Worm (Caenorhabditis elegans) whole organism, young adult: ENCODE measurements around the gene tsct-1.
A peak's percentile ranks its signal among the peaks of the same experiment; 100 is the strongest.

Experiments used
- B0035.1 ChIP-seq: sonication (generic microtip); optimal IDR thresholded peaks from 2 replicates; lab custom pipeline; 2016; ENCODE audit warnings: missing genetic modification characterization, mild to moderate bottlenecking, missing compliant biosample characterization, missing genotype, missing genetic modification reagents
- B0336.3 ChIP-seq: fragments of 200-800 bp; sonication (Bioruptor generic); IDR thresholded peaks from 2 replicates; pipeline ENCODE4 v1.3.6; 2022; ENCODE audit warnings: missing genetic modification characterization, missing compliant biosample characterization
- F57A8.1 ChIP-seq: fragments of 200-800 bp; sonication (Bioruptor generic); optimal IDR thresholded peaks from 2 replicates; lab custom pipeline; 2018; ENCODE audit warnings: mild to moderate bottlenecking, missing genetic modification characterization, moderate library complexity, missing compliant biosample characterization
- T07F8.4 ChIP-seq: sonication (generic microtip); optimal IDR thresholded peaks from 2 replicates; lab custom pipeline; 2016; ENCODE audit warnings: mild to moderate bottlenecking, missing genetic modification characterization, moderate library complexity, missing compliant biosample characterization
- Y53G8AR.9 ChIP-seq: fragments of 200-800 bp; sonication (Bioruptor generic); conservative IDR thresholded peaks from 2 replicates; pipeline ENCODE4 v1.3.6; 2022; ENCODE audit warnings: missing genetic modification reagents, missing genetic modification characterization, missing compliant biosample characterization
- ceh-27 ChIP-seq: fragments of 200-800 bp; sonication (Bioruptor generic); optimal IDR thresholded peaks from 2 replicates; lab custom pipeline; 2018; ENCODE audit warnings: mild to moderate bottlenecking, missing genetic modification characterization, moderate library complexity, missing compliant biosample characterization
- ceh-58 ChIP-seq: fragments of 200-800 bp; sonication (Bioruptor generic); IDR thresholded peaks from 2 replicates; pipeline ENCODE4 v1.3.6; 2022; ENCODE audit warnings: missing genetic modification characterization, missing compliant biosample characterization
- dox-1 ChIP-seq: fragments of 200-800 bp; sonication (Bioruptor generic); IDR thresholded peaks from 2 replicates; pipeline ENCODE4 v1.3.6; 2022; ENCODE audit warnings: missing genetic modification reagents, missing genetic modification characterization, missing compliant biosample characterization
- dpff-1 ChIP-seq: sonication (generic microtip); optimal IDR thresholded peaks from 2 replicates; lab custom pipeline; 2017; ENCODE audit warnings: mild to moderate bottlenecking, missing genetic modification characterization, missing compliant biosample characterization
- efl-1 ChIP-seq: fragments of 150-350 bp; optimal IDR thresholded peaks from 2 replicates; lab custom pipeline; 2014; ENCODE audit warnings: missing biosample characterization, missing genetic modification reagents, missing genetic modification characterization
- egrh-3 ChIP-seq: fragments of 200-800 bp; sonication (Bioruptor generic); IDR thresholded peaks from 2 replicates; pipeline ENCODE4 v1.3.6; 2022; ENCODE audit warnings: missing genetic modification reagents, missing genetic modification characterization, missing compliant biosample characterization
- fkh-3 ChIP-seq: sonication (generic microtip); optimal IDR thresholded peaks from 2 replicates; lab custom pipeline; 2016; ENCODE audit warnings: mild to moderate bottlenecking, missing genetic modification characterization, missing compliant biosample characterization
- hlh-12 ChIP-seq: sonication (generic microtip); optimal IDR thresholded peaks from 2 replicates; lab custom pipeline; 2016; ENCODE audit warnings: missing genetic modification characterization, missing compliant biosample characterization
- hlh-26 ChIP-seq: fragments of 200-800 bp; sonication (Bioruptor generic); conservative IDR thresholded peaks from 2 replicates; pipeline ENCODE4 v1.3.6; 2022; ENCODE audit warnings: missing genetic modification reagents, missing genetic modification characterization, missing compliant biosample characterization
- hmg-20 ChIP-seq: fragments of 200-800 bp; sonication (Bioruptor generic); IDR thresholded peaks from 2 replicates; pipeline ENCODE4 v1.3.6; 2022; ENCODE audit warnings: missing genetic modification reagents, missing genetic modification characterization, missing compliant biosample characterization
- hrde-1 ChIP-seq: sonication (generic microtip); optimal IDR thresholded peaks from 2 replicates; lab custom pipeline; 2016; ENCODE audit warnings: missing genetic modification characterization, mild to moderate bottlenecking, missing compliant biosample characterization, moderate library complexity, missing genotype, missing genetic modification reagents, borderline replicate concordance
- hsf-1 ChIP-seq: fragments of 200-800 bp; sonication (Bioruptor generic); IDR thresholded peaks from 2 replicates; pipeline ENCODE4 v1.3.6; 2022; ENCODE audit warnings: missing genetic modification reagents, missing genetic modification characterization, missing compliant biosample characterization
- lin-40 ChIP-seq: sonication (generic microtip); optimal IDR thresholded peaks from 2 replicates; lab custom pipeline; 2016; ENCODE audit warnings: missing genetic modification characterization, mild to moderate bottlenecking, missing compliant biosample characterization, missing genotype, missing genetic modification reagents
- madf-10 ChIP-seq: sonication (generic microtip); optimal IDR thresholded peaks from 2 replicates; lab custom pipeline; 2016; ENCODE audit warnings: mild to moderate bottlenecking, missing genetic modification characterization, missing compliant biosample characterization
- madf-3 ChIP-seq: fragments of 200-800 bp; sonication (Bioruptor generic); IDR thresholded peaks from 2 replicates; pipeline ENCODE4 v1.3.6; 2022; ENCODE audit warnings: missing genetic modification reagents, missing genetic modification characterization, missing compliant biosample characterization
- madf-8 ChIP-seq: fragments of 200-800 bp; sonication (Bioruptor generic); conservative IDR thresholded peaks from 2 replicates; pipeline ENCODE4 v1.3.6; 2022; ENCODE audit warnings: missing genetic modification reagents, missing genetic modification characterization, missing compliant biosample characterization
- mcd-1 ChIP-seq: fragments of 200-800 bp; sonication (Bioruptor generic); IDR thresholded peaks from 2 replicates; pipeline ENCODE4 v1.3.6; 2022; ENCODE audit warnings: missing genetic modification reagents, missing genetic modification characterization, missing compliant biosample characterization
- nhr-179 ChIP-seq: sonication (generic microtip); optimal IDR thresholded peaks from 2 replicates; lab custom pipeline; 2016; ENCODE audit warnings: mild to moderate bottlenecking, missing genetic modification characterization, missing compliant biosample characterization
- pha-4 ChIP-seq: fragments of 150-350 bp; sonication (generic microtip); optimal IDR thresholded peaks from 2 replicates; lab custom pipeline; 2014; ENCODE audit warnings: missing biosample characterization, missing genetic modification reagents, missing genetic modification characterization
- sdz-38 ChIP-seq: sonication (generic microtip); optimal IDR thresholded peaks from 2 replicates; lab custom pipeline; 2016; ENCODE audit warnings: missing genotype, missing genetic modification characterization, missing compliant biosample characterization
- snpc-1.1 ChIP-seq: sonication (generic microtip); optimal IDR thresholded peaks from 2 replicates; lab custom pipeline; 2017; ENCODE audit warnings: missing genetic modification characterization, mild to moderate bottlenecking, missing compliant biosample characterization, antibody characterized with exemption, moderate library complexity, missing genotype, missing genetic modification reagents; ENCODE audit not compliant: insufficient read depth
- snpc-1.3 ChIP-seq: sonication (generic microtip); optimal IDR thresholded peaks from 2 replicates; lab custom pipeline; 2017; ENCODE audit warnings: missing genetic modification characterization, mild to moderate bottlenecking, missing compliant biosample characterization, antibody characterized with exemption, moderate library complexity, missing genotype, missing genetic modification reagents; ENCODE audit not compliant: insufficient read depth
- tbp1 ChIP-seq: fragments of 200-800 bp; sonication (Bioruptor generic); optimal IDR thresholded peaks from 2 replicates; lab custom pipeline; 2018; ENCODE audit warnings: mild to moderate bottlenecking, missing genetic modification characterization, missing compliant biosample characterization
- zfh-2 ChIP-seq: fragments of 200-800 bp; sonication (Bioruptor generic); conservative IDR thresholded peaks from 2 replicates; pipeline ENCODE4 v1.3.6; 2022; ENCODE audit warnings: missing genetic modification reagents, missing genetic modification characterization, missing compliant biosample characterization
- zim-3 ChIP-seq: sonication (generic microtip); optimal IDR thresholded peaks from 2 replicates; lab custom pipeline; 2017; ENCODE audit warnings: mild to moderate bottlenecking, missing genetic modification characterization, moderate library complexity, missing compliant biosample characterization
- ztf-22 ChIP-seq: fragments of 200-800 bp; sonication (Bioruptor generic); optimal IDR thresholded peaks from 2 replicates; lab custom pipeline; 2018; ENCODE audit warnings: mild to moderate bottlenecking, missing genetic modification characterization, moderate library complexity, missing compliant biosample characterization
- ztf-3 ChIP-seq: fragments of 200-800 bp; sonication (Bioruptor generic); optimal IDR thresholded peaks from 2 replicates; lab custom pipeline; 2018; ENCODE audit warnings: mild to moderate bottlenecking, missing genetic modification characterization, missing compliant biosample characterization

tsct-1 gene

DNA sequence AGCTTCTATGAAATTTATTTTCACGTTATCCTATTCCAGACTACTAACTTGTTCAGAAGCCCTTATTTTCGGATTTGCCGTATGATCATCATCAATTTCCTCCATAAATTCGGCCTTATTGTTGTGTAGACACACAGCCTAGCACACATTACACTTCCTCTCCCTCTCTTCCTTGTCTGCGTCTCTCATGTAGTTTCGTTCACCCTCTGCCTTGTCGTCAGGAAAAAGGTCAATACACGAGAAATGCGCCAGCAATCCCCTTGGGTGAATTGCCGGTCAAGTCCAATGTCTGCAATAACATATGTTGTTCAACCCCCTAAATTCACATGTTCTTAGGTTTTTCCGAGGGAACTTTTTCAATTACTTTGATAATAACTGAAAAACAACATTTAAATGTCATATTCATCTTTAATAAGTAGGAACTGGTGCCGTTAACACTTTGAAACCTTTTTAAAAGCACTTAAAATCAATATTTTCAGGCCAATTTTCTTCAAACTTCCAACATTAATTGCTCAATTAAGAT, 40.0 kb upstream of the tsct-1 start, which contains the start of gene F17E5.2 (continued):
- TF ChIP-seq mcd-1 (GFP tag; lab: Robert Waterston, UW) (no peak; the same call in 1 of the 2 replicates), B0035.1 (tag; lab: Kevin White, UChicago) (no peak), hlh-12 (tag; lab: Kevin White, UChicago) (no peak), B0336.3 (GFP tag; lab: Robert Waterston, UW) (no peak; the same call in 1 of the 2 replicates), dox-1 (GFP tag; lab: Robert Waterston, UW) (no peak), hsf-1 (GFP tag; lab: Robert Waterston, UW) (no peak), snpc-1.3 (tag; lab: Kevin White, UChicago) (no peak), Y53G8AR.9 (GFP tag; lab: Robert Waterston, UW) (peak; percentile 75), lin-40 (tag; lab: Kevin White, UChicago) (peak; percentile 93), ceh-27 (GFP tag; lab: Kevin White, UChicago) (peak; percentile 93), hrde-1 (no peak), madf-10 (peak; percentile 62), F57A8.1 (GFP tag; lab: Kevin White, UChicago) (no peak), hlh-26 (GFP tag; lab: Robert Waterston, UW) (no peak), ztf-22 (peak; percentile 62), dpff-1 (tag; lab: Kevin White, UChicago) (no peak), fkh-3 (tag; lab: Kevin White, UChicago) (no peak), nhr-179 (no peak)

DNA sequence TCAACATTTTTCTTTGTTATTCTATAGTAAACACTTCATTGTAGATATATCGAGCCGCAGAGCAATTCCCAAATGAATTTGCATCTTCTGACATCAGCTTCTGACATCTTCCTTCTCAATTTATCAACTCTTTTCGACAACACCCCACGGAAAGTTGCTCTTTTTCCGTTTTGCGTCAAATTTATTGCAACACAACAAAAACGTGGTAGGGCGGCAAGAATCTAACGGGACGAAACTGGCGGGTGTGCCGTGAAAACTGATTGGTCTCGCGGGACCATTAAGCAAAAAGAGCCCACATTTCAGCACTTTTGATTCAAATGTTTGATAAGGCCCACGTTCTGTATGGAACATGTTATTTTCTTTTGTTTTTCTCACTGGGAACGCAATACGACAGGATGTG, 29.2 kb upstream of the tsct-1 start:
- no peak for TF ChIP-seq B0336.3 (GFP tag; lab: Robert Waterston, UW)
- no peak for TF ChIP-seq hsf-1 (GFP tag; lab: Robert Waterston, UW)
- TF ChIP-seq B0035.1 (tag; lab: Kevin White, UChicago): no peak
- no peak for TF ChIP-seq madf-3 (GFP tag; lab: Robert Waterston, UW)

DNA sequence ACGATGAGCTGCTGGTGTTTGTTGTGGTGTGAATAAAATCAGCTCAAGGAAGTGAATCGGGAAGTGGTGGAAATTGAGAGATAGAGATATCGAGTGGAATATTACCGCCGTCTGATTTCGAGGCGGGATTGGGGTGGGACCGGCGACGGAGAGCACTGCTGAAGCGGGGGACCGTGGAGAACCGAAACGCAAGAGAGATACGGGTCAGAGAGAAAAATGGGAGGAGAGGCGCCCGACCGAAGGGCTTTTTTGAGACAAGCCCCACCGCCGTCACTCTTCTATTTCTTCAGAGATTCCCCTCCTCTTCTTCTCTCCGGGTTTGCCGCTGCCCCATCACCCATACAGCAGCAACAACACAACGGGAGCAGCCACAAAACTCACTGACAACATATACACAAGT, 27.9 kb upstream of the tsct-1 start:
- no peak for TF ChIP-seq tbp1 (GFP tag; lab: Kevin White, UChicago)
- no peak for TF ChIP-seq T07F8.4
- no peak for TF ChIP-seq pha-4 (tag; lab: Kevin White, UChicago)
- TF ChIP-seq ceh-27 (GFP tag; lab: Kevin White, UChicago): no peak
- no peak for TF ChIP-seq ceh-58 (GFP tag; lab: Robert Waterston, UW)
- no peak for TF ChIP-seq snpc-1.1 (tag; lab: Kevin White, UChicago)
- peak; percentile 53; the same call in 1 of the 2 replicates for TF ChIP-seq egrh-3 (GFP tag; lab: Robert Waterston, UW)
- no peak for TF ChIP-seq sdz-38 (tag; lab: Kevin White, UChicago)
- TF ChIP-seq zfh-2: peak; percentile 81
- TF ChIP-seq ztf-3: no peak
- TF ChIP-seq, all 124 proteins: peak for 2

DNA sequence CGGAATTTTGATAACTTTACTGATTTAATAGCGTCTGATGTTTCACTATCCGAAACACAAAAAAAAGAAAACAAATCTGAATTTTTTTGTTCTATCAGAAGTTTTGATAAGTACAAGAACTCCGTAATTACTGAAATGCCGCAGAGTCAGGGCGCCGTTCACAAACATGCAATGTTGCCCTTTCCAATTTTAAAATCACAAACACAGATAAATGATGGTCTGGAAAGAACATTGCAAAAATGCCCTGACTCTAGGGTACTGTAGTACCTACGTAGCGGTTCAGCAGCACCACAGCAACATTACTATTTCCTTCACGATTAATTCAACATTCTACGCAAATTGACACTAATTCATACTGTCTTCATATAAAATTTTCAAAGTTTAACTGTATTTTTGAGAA, 27.3 kb upstream of the tsct-1 start:
- TF ChIP-seq hlh-26 (GFP tag; lab: Robert Waterston, UW) (no peak), madf-8 (no peak), efl-1 (GFP tag; lab: Kevin White, UChicago) (no peak), hmg-20 (no peak), zim-3 (tag; lab: Kevin White, UChicago) (no peak)
